Worm (Caenorhabditis elegans): ENCODE measurements around the gene copb-2.
A peak's percentile ranks its signal among the peaks of the same experiment; 100 is the strongest.

The copb-2 gene

DNA sequence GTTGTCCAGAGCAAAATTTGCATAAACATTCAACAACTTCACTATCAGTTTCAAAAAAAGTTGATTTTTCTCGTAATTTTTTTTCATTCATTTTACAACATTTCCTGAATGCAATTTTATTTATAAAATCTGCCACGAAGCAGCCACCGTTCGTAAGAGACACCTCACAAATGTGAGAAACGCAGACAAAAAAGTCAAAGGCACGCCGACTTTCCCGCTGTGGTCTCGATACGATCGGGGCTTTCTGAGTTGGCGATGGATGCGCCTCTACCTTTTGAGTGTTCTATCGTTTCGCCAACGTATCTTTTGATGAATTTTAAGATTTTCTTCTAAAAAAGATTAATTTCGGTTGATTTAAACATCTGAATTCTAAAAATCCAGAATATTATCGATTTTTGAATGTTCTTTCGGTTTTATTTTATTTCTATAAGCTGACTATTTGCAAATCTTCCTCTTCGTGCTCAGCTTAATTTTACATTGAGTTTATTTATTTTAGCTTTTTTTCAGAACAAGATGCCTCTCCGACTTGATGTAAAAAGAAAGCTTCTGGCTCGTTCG, at the start of gene copb-2:
TSS of gene copb-2 (plus strand) at position 508 of the 558 bp plus-strand sequence.
- TF ChIP-seq pes-1 (GFP tag; IDR thresholded peaks at IDR 0.05) (no peak), hmbx-1 (tag; optimal IDR thresholded peaks at IDR 0.05) (no peak), tra-4 (tag; optimal IDR thresholded peaks at IDR 0.05) (no peak), flt-1 (GFP tag; IDR thresholded peaks at IDR 0.05) (no peak), tbx-37 (GFP tag; conservative IDR thresholded peaks at IDR 0.05) (no peak), hmg-4 (GFP tag; optimal IDR thresholded peaks at IDR 0.05) (no peak), F13C5.2 (tag; optimal IDR thresholded peaks at IDR 0.05) (no peak), B0310.2 (tag; optimal IDR thresholded peaks at IDR 0.05) (no peak)

DNA sequence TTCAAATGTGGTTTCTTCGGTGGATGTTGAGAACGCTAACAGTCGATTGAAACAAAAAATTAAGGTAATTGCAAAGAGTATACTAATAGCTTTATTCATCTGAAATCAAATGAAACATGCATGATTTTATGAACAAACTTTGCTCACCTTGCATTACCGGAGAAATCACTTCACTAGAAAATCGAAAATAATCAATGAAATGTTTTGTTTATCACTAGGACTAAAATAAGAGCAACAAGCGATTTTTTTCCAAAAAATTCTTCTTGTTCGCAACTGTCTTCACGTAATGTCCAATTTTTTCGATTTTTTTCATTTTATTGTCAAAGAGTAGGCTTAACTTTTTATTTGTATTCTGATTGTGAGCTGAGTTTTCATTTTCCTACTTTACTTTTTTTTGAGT, 37.1 kb upstream of the copb-2 start, which contains the start of gene F56D5.9:
TSS of gene F56D5.9 (minus strand) at position 101 of the 400 bp plus-strand sequence.
- no peak for TF ChIP-seq pes-1 (GFP tag; IDR thresholded peaks at IDR 0.05)
- no peak for TF ChIP-seq F13C5.2 (tag; optimal IDR thresholded peaks at IDR 0.05)
- no peak for TF ChIP-seq tra-4 (tag; optimal IDR thresholded peaks at IDR 0.05)
- TF ChIP-seq ceh-13 (GFP tag; optimal IDR thresholded peaks at IDR 0.05), result no peak

DNA sequence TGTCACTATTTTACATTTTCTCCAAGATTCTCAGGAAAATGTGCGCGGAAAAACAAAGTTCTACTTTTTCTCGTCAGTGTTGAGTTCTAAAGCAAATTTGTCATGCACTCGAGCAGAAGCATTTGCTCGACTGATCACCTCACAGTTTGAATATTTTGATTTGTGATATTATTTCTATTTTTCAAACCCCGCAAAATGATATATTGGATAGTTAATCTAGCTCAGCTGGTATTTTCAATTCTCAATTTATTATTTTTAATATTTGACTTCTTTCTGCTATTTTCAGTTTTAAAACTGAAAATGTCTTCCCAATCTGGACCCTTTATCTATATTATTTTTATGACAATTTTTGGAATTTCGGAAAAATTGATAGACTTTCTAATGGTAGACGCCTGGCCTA, 36.4 kb upstream of the copb-2 start, which contains the start of gene srxa-2:
TSS of gene srxa-2 (plus strand) at position 301 of the 400 bp plus-strand sequence.
- TF ChIP-seq tra-4 (tag; optimal IDR thresholded peaks at IDR 0.05) (no peak), ceh-13 (GFP tag; optimal IDR thresholded peaks at IDR 0.05) (no peak), tbx-37 (GFP tag; conservative IDR thresholded peaks at IDR 0.05) (no peak), pes-1 (GFP tag; IDR thresholded peaks at IDR 0.05) (no peak), hmbx-1 (tag; optimal IDR thresholded peaks at IDR 0.05) (no peak), hnd-1 (tag; optimal IDR thresholded peaks at IDR 0.05) (no peak), ama-1 (optimal IDR thresholded peaks at IDR 0.05) (no peak), ceh-36 (tag; optimal IDR thresholded peaks at IDR 0.05) (no peak), scrt-1 (GFP tag; IDR thresholded peaks at IDR 0.05) (no peak), flt-1 (GFP tag; IDR thresholded peaks at IDR 0.05) (no peak), ets-7 (tag; optimal IDR thresholded peaks at IDR 0.05) (no peak), tbx-11 (GFP tag; IDR thresholded peaks at IDR 0.05) (no peak), hmg-4 (GFP tag; optimal IDR thresholded peaks at IDR 0.05) (no peak), F13C5.2 (tag; optimal IDR thresholded peaks at IDR 0.05) (no peak), B0310.2 (tag; optimal IDR thresholded peaks at IDR 0.05) (no peak), sea-1 (GFP tag; conservative IDR thresholded peaks at IDR 0.05) (no peak), aly-1 (tag; optimal IDR thresholded peaks at IDR 0.05) (no peak)

DNA sequence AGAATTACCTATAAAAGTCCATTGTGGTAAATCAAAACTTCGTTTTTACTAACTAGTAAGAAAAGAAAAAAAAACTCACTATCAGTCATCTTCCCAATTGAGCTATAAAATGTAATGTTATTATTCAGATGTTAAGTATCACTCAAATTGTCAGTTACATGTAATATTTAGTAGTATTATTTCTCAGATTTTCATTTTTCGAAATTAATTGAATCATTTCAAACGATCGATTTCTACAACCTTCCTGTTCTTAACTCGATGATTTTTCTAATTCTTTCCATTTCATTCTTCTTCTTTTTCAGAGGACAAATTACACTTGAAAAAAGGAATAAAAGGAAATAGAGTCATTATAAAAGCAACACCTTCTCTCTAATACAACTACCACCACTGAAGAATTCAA, 31.6 kb upstream of the copb-2 start, which contains the start of gene F59B8.1:
TSS of gene F59B8.1 (plus strand) at position 301 of the 400 bp plus-strand sequence.
- TF ChIP-seq hmbx-1 (tag; optimal IDR thresholded peaks at IDR 0.05) (no peak), ceh-13 (GFP tag; optimal IDR thresholded peaks at IDR 0.05) (no peak), ceh-36 (tag; optimal IDR thresholded peaks at IDR 0.05) (no peak), tbx-37 (GFP tag; conservative IDR thresholded peaks at IDR 0.05) (no peak), tbx-11 (GFP tag; IDR thresholded peaks at IDR 0.05) (no peak), sea-1 (GFP tag; conservative IDR thresholded peaks at IDR 0.05) (no peak), ets-7 (tag; optimal IDR thresholded peaks at IDR 0.05) (no peak), ama-1 (optimal IDR thresholded peaks at IDR 0.05) (no peak), aly-1 (tag; optimal IDR thresholded peaks at IDR 0.05) (no peak), F13C5.2 (tag; optimal IDR thresholded peaks at IDR 0.05) (no peak), pes-1 (GFP tag; IDR thresholded peaks at IDR 0.05) (no peak), tra-4 (tag; optimal IDR thresholded peaks at IDR 0.05) (no peak), hmg-4 (GFP tag; optimal IDR thresholded peaks at IDR 0.05) (no peak), scrt-1 (GFP tag; IDR thresholded peaks at IDR 0.05) (no peak), hnd-1 (tag; optimal IDR thresholded peaks at IDR 0.05) (no peak), B0310.2 (tag; optimal IDR thresholded peaks at IDR 0.05) (no peak), flt-1 (GFP tag; IDR thresholded peaks at IDR 0.05) (no peak)

DNA sequence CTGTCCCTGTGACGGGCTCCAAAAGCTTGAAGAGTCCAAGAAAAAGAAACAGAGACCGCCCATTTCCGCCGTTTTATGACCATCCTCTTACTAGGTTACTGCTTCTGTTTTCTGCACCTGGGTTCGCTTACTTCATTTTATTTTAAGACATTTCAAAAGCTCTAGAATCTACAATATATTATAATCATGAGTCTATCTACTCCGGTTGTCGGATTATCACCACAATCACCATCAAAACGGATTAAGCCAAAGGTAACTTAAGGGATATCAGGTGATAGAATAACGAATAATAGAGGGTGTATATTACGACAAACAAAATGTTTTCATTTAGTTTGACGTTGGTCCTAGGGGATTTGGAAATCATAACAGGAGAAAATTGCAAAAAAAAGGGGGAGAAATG, 27.2 kb upstream of the copb-2 start:
- TF ChIP-seq hnd-1 (tag; optimal IDR thresholded peaks at IDR 0.05), result no peak
- no peak for TF ChIP-seq tbx-11 (GFP tag; IDR thresholded peaks at IDR 0.05)
- no peak for TF ChIP-seq sea-1 (GFP tag; conservative IDR thresholded peaks at IDR 0.05)

DNA sequence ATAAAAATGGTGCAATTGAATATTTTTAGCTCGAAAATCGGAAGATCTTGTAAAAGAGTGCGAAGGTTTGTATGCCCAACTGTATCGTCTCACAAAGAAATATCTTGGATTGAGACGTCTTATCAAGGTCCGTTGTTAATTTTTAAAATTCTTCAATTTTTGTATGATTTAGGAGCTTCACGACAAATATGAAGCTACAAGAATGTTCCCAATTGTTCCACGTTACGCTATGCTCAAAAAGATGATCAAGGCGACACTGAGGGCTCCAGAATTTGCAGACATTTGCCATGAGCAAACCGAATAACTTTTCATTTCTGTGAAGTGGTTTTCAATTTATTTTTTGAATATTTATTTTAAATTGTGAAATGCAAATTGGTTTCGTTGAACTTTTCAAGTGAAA, 20.8 kb upstream of the copb-2 start:
- TF ChIP-seq hnd-1 (tag; optimal IDR thresholded peaks at IDR 0.05), result no peak
- no peak for TF ChIP-seq ama-1 (optimal IDR thresholded peaks at IDR 0.05)
- no peak for TF ChIP-seq tbx-37 (GFP tag; conservative IDR thresholded peaks at IDR 0.05)
- TF ChIP-seq tra-4 (tag; optimal IDR thresholded peaks at IDR 0.05), result no peak

DNA sequence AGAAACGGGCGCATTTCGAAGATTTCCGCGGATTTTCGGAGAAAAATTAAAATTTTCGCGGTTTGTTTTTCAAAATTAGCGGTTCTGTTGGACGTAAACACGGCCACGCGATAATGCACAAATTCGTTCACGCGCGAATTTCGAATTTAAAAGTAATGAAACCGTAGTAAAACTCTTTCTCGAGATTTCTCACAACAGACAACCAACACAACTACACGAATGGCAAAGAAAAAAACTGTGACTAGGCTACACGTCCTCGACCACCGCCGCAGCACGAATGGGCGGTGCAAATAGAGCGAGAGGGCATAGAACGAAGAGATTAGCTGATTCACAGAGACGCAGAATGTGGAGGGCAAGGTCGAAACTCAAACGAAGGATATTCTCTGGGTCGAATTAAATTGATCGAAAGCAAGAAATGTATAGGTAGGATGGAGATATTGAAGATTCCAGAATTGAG, 18.6 kb upstream of the copb-2 start, which contains the start of gene idh-1:
TSS of gene idh-1 (minus strand) at position 228 of the 457 bp plus-strand sequence.
- TF ChIP-seq pes-1 (GFP tag; IDR thresholded peaks at IDR 0.05), result no peak
- no peak for TF ChIP-seq ets-7 (tag; optimal IDR thresholded peaks at IDR 0.05)
- TF ChIP-seq scrt-1 (GFP tag; IDR thresholded peaks at IDR 0.05), result no peak
- no peak for TF ChIP-seq ama-1 (optimal IDR thresholded peaks at IDR 0.05)
- TF ChIP-seq aly-1 (tag; optimal IDR thresholded peaks at IDR 0.05), result peak; percentile 18

DNA sequence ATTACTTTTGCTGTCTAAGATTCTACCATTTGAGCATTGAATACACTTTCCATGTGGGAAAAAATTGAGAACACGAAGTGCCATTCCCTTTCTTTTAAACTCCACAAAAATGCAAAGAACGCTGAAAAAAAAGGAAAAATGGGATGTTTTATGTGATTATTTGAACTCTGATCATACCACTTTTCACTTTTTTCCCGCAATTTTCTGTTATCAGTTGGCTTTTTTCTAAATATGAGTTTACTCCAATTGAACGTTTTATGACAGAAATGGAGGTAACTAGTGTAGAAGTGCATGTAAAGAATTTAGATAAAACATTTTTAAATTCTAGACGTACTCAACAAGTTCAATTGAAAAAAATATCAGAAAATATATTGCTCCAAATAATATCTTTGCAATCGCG, 18.1 kb upstream of the copb-2 start:
- no peak for TF ChIP-seq ceh-13 (GFP tag; optimal IDR thresholded peaks at IDR 0.05)
- no peak for TF ChIP-seq ama-1 (optimal IDR thresholded peaks at IDR 0.05)
- no peak for TF ChIP-seq hnd-1 (tag; optimal IDR thresholded peaks at IDR 0.05)
- no peak for TF ChIP-seq flt-1 (GFP tag; IDR thresholded peaks at IDR 0.05)
- no peak for TF ChIP-seq pes-1 (GFP tag; IDR thresholded peaks at IDR 0.05)
- no peak for TF ChIP-seq aly-1 (tag; optimal IDR thresholded peaks at IDR 0.05)
- TF ChIP-seq tbx-11 (GFP tag; IDR thresholded peaks at IDR 0.05), result no peak
- TF ChIP-seq ceh-36 (tag; optimal IDR thresholded peaks at IDR 0.05), result no peak
- TF ChIP-seq B0310.2 (tag; optimal IDR thresholded peaks at IDR 0.05), result no peak
- no peak for TF ChIP-seq hmbx-1 (tag; optimal IDR thresholded peaks at IDR 0.05)
- no peak for TF ChIP-seq tbx-37 (GFP tag; conservative IDR thresholded peaks at IDR 0.05)
- TF ChIP-seq tra-4 (tag; optimal IDR thresholded peaks at IDR 0.05), result no peak
- TF ChIP-seq hmg-4 (GFP tag; optimal IDR thresholded peaks at IDR 0.05), result no peak
- no peak for TF ChIP-seq F13C5.2 (tag; optimal IDR thresholded peaks at IDR 0.05)
- no peak for TF ChIP-seq scrt-1 (GFP tag; IDR thresholded peaks at IDR 0.05)
- no peak for TF ChIP-seq ets-7 (tag; optimal IDR thresholded peaks at IDR 0.05)
- no peak for TF ChIP-seq sea-1 (GFP tag; conservative IDR thresholded peaks at IDR 0.05)

All from whole organism, early embryonic.